Fruit fly (Drosophila melanogaster) whole organism, embryonic: Measurements from ENCODE around the gene His3.3A.
A peak's percentile ranks its signal among the peaks of the same experiment; 100 is the strongest.

Source experiments
- B-H2 ChIP-seq: fragments of 200-800 bp; sonication (Bioruptor generic); optimal IDR thresholded peaks from 2 replicates; lab custom pipeline; 2018; ENCODE audit warnings: missing biosample characterization, mild to moderate bottlenecking, missing genetic modification characterization
- C15 ChIP-seq: fragments of 200-800 bp; sonication (Bioruptor generic); IDR thresholded peaks from 3 replicates; pipeline ENCODE4 v1.3.6; 2022; ENCODE audit warnings: missing biosample characterization, missing genetic modification characterization
- CG10366 ChIP-seq: fragments of 200-800 bp; sonication (Bioruptor generic); IDR thresholded peaks from 2 replicates; pipeline ENCODE4 v1.3.6; 2022; ENCODE audit warnings: missing biosample characterization, missing genetic modification characterization
- CG11247 ChIP-seq: fragments of 200-800 bp; sonication (Bioruptor generic); IDR thresholded peaks from 2 replicates; pipeline ENCODE4 v1.3.6; 2022; ENCODE audit warnings: missing biosample characterization, missing genetic modification characterization
- CG11696 ChIP-seq: fragments of 200-800 bp; sonication (Bioruptor generic); IDR thresholded peaks from 2 replicates; pipeline ENCODE4 v1.3.6; 2022; ENCODE audit warnings: missing biosample characterization, missing genetic modification characterization
- CG12744 ChIP-seq: fragments of 200-800 bp; sonication (Bioruptor generic); optimal IDR thresholded peaks from 2 replicates; lab custom pipeline; 2016; ENCODE audit warnings: missing biosample characterization, missing genetic modification characterization
- CG14667 ChIP-seq: fragments of 200-800 bp; sonication (Bioruptor generic); IDR thresholded peaks from 2 replicates; pipeline ENCODE4 v1.3.6; 2022; ENCODE audit warnings: missing biosample characterization, missing genetic modification characterization
- CG1602 ChIP-seq: fragments of 200-800 bp; sonication (Bioruptor generic); optimal IDR thresholded peaks from 3 replicates; lab custom pipeline; 2016; ENCODE audit warnings: missing biosample characterization, missing genetic modification characterization
- CG17912 ChIP-seq: fragments of 200-800 bp; sonication (Bioruptor generic); optimal IDR thresholded peaks from 2 replicates; lab custom pipeline; 2018; ENCODE audit warnings: missing biosample characterization, mild to moderate bottlenecking, missing genetic modification characterization
- CG18476 ChIP-seq: fragments of 200-800 bp; sonication (Bioruptor generic); optimal IDR thresholded peaks from 2 replicates; lab custom pipeline; 2016; ENCODE audit warnings: missing biosample characterization, mild to moderate bottlenecking, missing genetic modification characterization
- CG2120 ChIP-seq: fragments of 200-800 bp; sonication (Bioruptor generic); optimal IDR thresholded peaks from 3 replicates; lab custom pipeline; 2016; ENCODE audit warnings: missing biosample characterization, missing genetic modification characterization
- CG32767 ChIP-seq: fragments of 200-800 bp; sonication (Bioruptor generic); IDR thresholded peaks from 2 replicates; pipeline ENCODE4 v1.3.6; 2022; ENCODE audit warnings: missing biosample characterization, missing genetic modification characterization
- CG3995 ChIP-seq: fragments of 200-800 bp; sonication (Bioruptor generic); optimal IDR thresholded peaks from 3 replicates; lab custom pipeline; 2016; ENCODE audit warnings: missing biosample characterization, missing genetic modification characterization
- CG4328 ChIP-seq: fragments of 200-800 bp; sonication (Bioruptor generic); optimal IDR thresholded peaks from 3 replicates; lab custom pipeline; 2017; ENCODE audit warnings: missing biosample characterization, missing genetic modification reagents, missing genetic modification characterization
- CG6654 ChIP-seq: fragments of 200-800 bp; sonication (Bioruptor generic); optimal IDR thresholded peaks from 2 replicates; lab custom pipeline; 2017; ENCODE audit warnings: missing biosample characterization, mild to moderate bottlenecking, missing genetic modification characterization
- CG7745 ChIP-seq: fragments of 200-800 bp; sonication (Bioruptor generic); optimal IDR thresholded peaks from 2 replicates; lab custom pipeline; 2018; ENCODE audit warnings: missing biosample characterization, mild to moderate bottlenecking, missing genetic modification characterization, moderate library complexity
- CG7963 ChIP-seq: fragments of 200-800 bp; sonication (Bioruptor generic); IDR thresholded peaks from 3 replicates; pipeline ENCODE4 v1.3.6; 2022; ENCODE audit warnings: missing biosample characterization, missing genetic modification characterization; ENCODE audit not compliant: partially characterized antibody
- CG8765 ChIP-seq: fragments of 200-800 bp; sonication (Bioruptor generic); IDR thresholded peaks from 2 replicates; pipeline ENCODE4 v1.3.6; 2022; ENCODE audit warnings: missing biosample characterization, missing genetic modification characterization
- CG9609 ChIP-seq: fragments of 200-800 bp; sonication (Bioruptor generic); optimal IDR thresholded peaks from 3 replicates; lab custom pipeline; 2016; ENCODE audit warnings: missing biosample characterization, missing genetic modification characterization
- CG9797 ChIP-seq: fragments of 200-800 bp; sonication (Bioruptor generic); optimal IDR thresholded peaks from 3 replicates; lab custom pipeline; 2018; ENCODE audit warnings: missing biosample characterization, mild to moderate bottlenecking, missing genetic modification characterization
- Dad ChIP-seq: fragments of 200-800 bp; sonication (Bioruptor generic); optimal IDR thresholded peaks from 3 replicates; lab custom pipeline; 2016; ENCODE audit warnings: missing biosample characterization, missing genetic modification characterization
- E2f2 ChIP-seq: fragments of 200-800 bp; sonication (Bioruptor generic); IDR thresholded peaks from 2 replicates; pipeline ENCODE4 v1.3.6; 2022; ENCODE audit warnings: missing biosample characterization, missing genetic modification characterization
- Ets97D ChIP-seq: fragments of 200-800 bp; sonication (Bioruptor generic); optimal IDR thresholded peaks from 3 replicates; lab custom pipeline; 2016; ENCODE audit warnings: missing biosample characterization, missing genetic modification characterization
- Gsc ChIP-seq: fragments of 200-800 bp; sonication (Bioruptor generic); IDR thresholded peaks from 2 replicates; pipeline ENCODE4 v1.3.6; 2022; ENCODE audit warnings: missing biosample characterization, missing genetic modification characterization
- Hey ChIP-seq: fragments of 200-800 bp; sonication (Bioruptor generic); optimal IDR thresholded peaks from 3 replicates; lab custom pipeline; 2018; ENCODE audit warnings: missing biosample characterization, mild to moderate bottlenecking, missing genetic modification characterization
- HmgD ChIP-seq: fragments of 200-800 bp; sonication (Bioruptor generic); optimal IDR thresholded peaks from 3 replicates; lab custom pipeline; 2016; ENCODE audit warnings: missing biosample characterization, missing genetic modification characterization
- Hmx ChIP-seq: fragments of 200-800 bp; sonication (Bioruptor generic); optimal IDR thresholded peaks from 2 replicates; lab custom pipeline; 2016; ENCODE audit warnings: missing biosample characterization, missing genetic modification characterization
- MTF-1 ChIP-seq: fragments of 200-800 bp; sonication (Bioruptor generic); optimal IDR thresholded peaks from 2 replicates; lab custom pipeline; 2018; ENCODE audit warnings: missing biosample characterization, mild to moderate bottlenecking, missing genetic modification characterization, borderline replicate concordance
- NC2β ChIP-seq: fragments of 200-800 bp; sonication (Bioruptor generic); optimal IDR thresholded peaks from 2 replicates; lab custom pipeline; 2016; ENCODE audit warnings: missing biosample characterization, missing genetic modification characterization
- Rx ChIP-seq: fragments of 200-800 bp; sonication (Bioruptor generic); IDR thresholded peaks from 2 replicates; pipeline ENCODE4 v1.3.6; 2022; ENCODE audit warnings: missing biosample characterization, missing genetic modification characterization
- Side ChIP-seq: fragments of 200-800 bp; sonication (Bioruptor generic); optimal IDR thresholded peaks from 2 replicates; lab custom pipeline; 2016; ENCODE audit warnings: missing biosample characterization, missing genetic modification characterization
- Sry-β ChIP-seq: fragments of 200-800 bp; sonication (Bioruptor generic); optimal IDR thresholded peaks from 2 replicates; lab custom pipeline; 2018; ENCODE audit warnings: missing biosample characterization, mild to moderate bottlenecking, missing genetic modification characterization, moderate library complexity
- bab2 ChIP-seq: fragments of 200-800 bp; sonication (Bioruptor generic); optimal IDR thresholded peaks from 2 replicates; lab custom pipeline; 2016; ENCODE audit warnings: missing biosample characterization, missing genetic modification characterization
- br ChIP-seq: fragments of >200 bp; optimal IDR thresholded peaks from 2 replicates; lab custom pipeline; 2017
- cad ChIP-seq: fragments of >200 bp; optimal IDR thresholded peaks from 2 replicates; lab custom pipeline; 2017; ENCODE audit warnings: missing biosample characterization, missing genetic modification characterization
- dan ChIP-seq: fragments of 200-800 bp; sonication (Bioruptor generic); IDR thresholded peaks from 2 replicates; pipeline ENCODE4 v1.3.6; 2022; ENCODE audit warnings: missing biosample characterization, missing genetic modification characterization
- dimm ChIP-seq: fragments of 200-800 bp; sonication (Bioruptor generic); IDR thresholded peaks from 2 replicates; pipeline ENCODE4 v1.3.6; 2022; ENCODE audit warnings: missing biosample characterization, missing genetic modification characterization
- gcm2 ChIP-seq: fragments of 200-800 bp; sonication (Bioruptor generic); optimal IDR thresholded peaks from 2 replicates; lab custom pipeline; 2016; ENCODE audit warnings: missing biosample characterization, missing genetic modification characterization
- gem ChIP-seq: fragments of 200-800 bp; sonication (Bioruptor generic); optimal IDR thresholded peaks from 2 replicates; lab custom pipeline; 2019; ENCODE audit warnings: missing biosample characterization, mild to moderate bottlenecking, missing genetic modification characterization, moderate library complexity
- gsb ChIP-seq: fragments of 200-800 bp; sonication (Bioruptor generic); IDR thresholded peaks from 2 replicates; pipeline ENCODE4 v1.3.6; 2022; ENCODE audit warnings: missing biosample characterization, missing genetic modification characterization
- gt ChIP-seq: fragments of 200-800 bp; sonication (Bioruptor generic); IDR thresholded peaks from 2 replicates; pipeline ENCODE4 v1.3.6; 2022; ENCODE audit warnings: missing biosample characterization, missing genetic modification characterization
- h ChIP-seq: fragments of >200 bp; optimal IDR thresholded peaks from 2 replicates; lab custom pipeline; 2017
- lola ChIP-seq, 3 experiments: fragments of >200 bp in 2 of 3; fragments of 200-800 bp in 1 of 3; sonication (Bioruptor generic) in 1 of 3; optimal IDR thresholded peaks; 2 replicates each; lab custom pipeline; 2017 to 2019; ENCODE audit warnings: missing biosample characterization in 3 of 3, missing genetic modification characterization in 3 of 3, mild to moderate bottlenecking in 1 of 3, moderate library complexity in 1 of 3
- lov ChIP-seq, 2 experiments: fragments of 200-800 bp in 1 of 2; fragments of >200 bp in 1 of 2; sonication (Bioruptor generic) in 1 of 2; IDR thresholded peaks in 1 of 2; optimal IDR thresholded peaks in 1 of 2; 2 replicates in 1 of 2; 3 replicates in 1 of 2; pipeline versions ENCODE4 v1.3.6 to Lab custom; 2017 to 2022; ENCODE audit warnings: missing biosample characterization in 1 of 2, missing genetic modification characterization in 1 of 2
- mam ChIP-seq: fragments of 200-800 bp; sonication (Bioruptor generic); optimal IDR thresholded peaks from 3 replicates; lab custom pipeline; 2016; ENCODE audit warnings: missing biosample characterization, missing genetic modification characterization
- nau ChIP-seq: fragments of 200-800 bp; sonication (Bioruptor generic); optimal IDR thresholded peaks from 3 replicates; lab custom pipeline; 2017; ENCODE audit warnings: missing biosample characterization, mild to moderate bottlenecking, missing genetic modification characterization, missing genetic modification reagents
- nmo ChIP-seq: fragments of 200-800 bp; sonication (Bioruptor generic); optimal IDR thresholded peaks from 2 replicates; lab custom pipeline; 2018; ENCODE audit warnings: missing biosample characterization, mild to moderate bottlenecking, missing genetic modification characterization, moderate library complexity
- otp ChIP-seq: fragments of 200-800 bp; sonication (Bioruptor generic); IDR thresholded peaks from 3 replicates; pipeline ENCODE4, ENCODE4 v1.3.6; 2022; ENCODE audit warnings: missing biosample characterization, missing genetic modification characterization
- peb ChIP-seq: fragments of 200-800 bp; sonication (Bioruptor generic); IDR thresholded peaks from 2 replicates; pipeline ENCODE4 v1.3.6; 2022; ENCODE audit warnings: missing biosample characterization, missing genetic modification characterization
- run ChIP-seq: fragments of 200-800 bp; sonication (Bioruptor generic); optimal IDR thresholded peaks from 3 replicates; lab custom pipeline; 2018; ENCODE audit warnings: missing biosample characterization, mild to moderate bottlenecking, missing genetic modification characterization
- vnd ChIP-seq: fragments of 200-800 bp; sonication (Bioruptor generic); IDR thresholded peaks from 3 replicates; pipeline ENCODE4 v1.3.6; 2022; ENCODE audit warnings: missing biosample characterization, missing genetic modification characterization; ENCODE audit not compliant: partially characterized antibody
- yki ChIP-seq: fragments of >200 bp; optimal IDR thresholded peaks from 3 replicates; lab custom pipeline; 2018

Gene His3.3A

dm6 chr2L:5010784-5011260 is 44.0 kb upstream of the His3.3A start, which contains the start of the genes CG31917, Tfb5 and SelT (continued):
- 0 out of 2 replicates have a peak, but pooled peaks have one; percentile 12 for TF ChIP-seq CG14667
- TF ChIP-seq dimm = no peak
- TF ChIP-seq lov (optimal IDR thresholded peaks at IDR 0.05; lab: Kevin White, UChicago) = peak; percentile 60
- no peak for TF ChIP-seq lov (GFP tag; IDR thresholded peaks at IDR 0.05; lab: Robert Waterston, UW)
- TF ChIP-seq gcm2 (GFP tag; lab: Kevin White, UChicago) = no peak
- no peak for TF ChIP-seq Hey (tag; lab: Kevin White, UChicago)
- TF ChIP-seq E2f2 (GFP tag; lab: Robert Waterston, UW) = 0 out of 2 replicates have a peak, but pooled peaks have one; percentile 11
- TF ChIP-seq gsb (GFP tag; lab: Robert Waterston, UW) = no peak
- no peak for TF ChIP-seq dan (GFP tag; lab: Robert Waterston, UW)
- TF ChIP-seq Sry-β (GFP tag; lab: Kevin White, UChicago) = peak; percentile 96
- no peak for TF ChIP-seq Hmx (GFP tag; lab: Kevin White, UChicago)
- no peak for TF ChIP-seq gt (GFP tag; lab: Robert Waterston, UW)
- peak; percentile 52 for TF ChIP-seq CG3995
- TF ChIP-seq bab2 = peak; percentile 70
- no peak for TF ChIP-seq CG8765 (GFP tag; lab: Robert Waterston, UW)
- TF ChIP-seq CG11696 (GFP tag; lab: Robert Waterston, UW) = no peak
- no peak for TF ChIP-seq CG6654
- peak; percentile 68 for TF ChIP-seq NC2β (GFP tag; lab: Kevin White, UChicago)
- TF ChIP-seq Dad (GFP tag; lab: Kevin White, UChicago) = peak; percentile 65
- TF ChIP-seq C15 (GFP tag; lab: Robert Waterston, UW) = no peak
- peak; percentile 85 for TF ChIP-seq CG2120 (GFP tag; lab: Kevin White, UChicago)
- TF ChIP-seq vnd (GFP tag; lab: Robert Waterston, UW) = peak; percentile 69
- no peak for TF ChIP-seq CG17912 (GFP tag; lab: Kevin White, UChicago)
- no peak for TF ChIP-seq Side (GFP tag; lab: Kevin White, UChicago)
- peak in 1 of 3 experiments; percentile 50 for TF ChIP-seq lola (GFP tag; optimal IDR thresholded peaks at IDR 0.05; lab: Kevin White, UChicago)
- peak; percentile 35; the same call in 1 of the 2 replicates for TF ChIP-seq CG10366 (GFP tag; lab: Robert Waterston, UW)
- no peak for TF ChIP-seq otp (GFP tag; lab: Robert Waterston, UW)
- peak; percentile 52 for TF ChIP-seq yki
- TF ChIP-seq CG11247 (GFP tag; lab: Robert Waterston, UW) = no peak
- no peak for TF ChIP-seq peb
- no peak for TF ChIP-seq run
- TF ChIP-seq CG1602 (GFP tag; lab: Kevin White, UChicago) = peak; percentile 55
- TF ChIP-seq Rx (GFP tag; lab: Robert Waterston, UW) = no peak
- TF ChIP-seq nmo = peak; percentile 76
- TF ChIP-seq br (lab: Kevin White, UChicago) = no peak
- no peak for TF ChIP-seq h (lab: Kevin White, UChicago)
- no peak for TF ChIP-seq Gsc (GFP tag; lab: Robert Waterston, UW)
- peak; percentile 50 for TF ChIP-seq CG9609
- peak; percentile 30 for TF ChIP-seq CG9797 (GFP tag; lab: Kevin White, UChicago)
- no peak for TF ChIP-seq CG7963 (GFP tag; lab: Robert Waterston, UW)
- no peak for TF ChIP-seq gem (tag; lab: Kevin White, UChicago)
- peak; percentile 5 for TF ChIP-seq CG4328 (GFP tag; lab: Kevin White, UChicago)
- peak; percentile 68 for TF ChIP-seq mam
- TF ChIP-seq Ets97D (GFP tag; lab: Kevin White, UChicago) = peak; percentile 65
- TF ChIP-seq CG7745 (tag; lab: Kevin White, UChicago) = no peak
- TF ChIP-seq CG18476 (GFP tag; lab: Kevin White, UChicago) = peak; percentile 17
- peak; percentile 42 for TF ChIP-seq B-H2 (GFP tag; lab: Kevin White, UChicago)
- no peak for TF ChIP-seq MTF-1 (GFP tag; lab: Kevin White, UChicago)
- TF ChIP-seq CG32767 = no peak
- no peak for TF ChIP-seq cad (GFP tag; lab: Kevin White, UChicago)
- TF ChIP-seq nau (GFP tag; lab: Kevin White, UChicago) = no peak
- peak; percentile 62 for TF ChIP-seq HmgD (GFP tag; lab: Kevin White, UChicago)
- TF ChIP-seq CG12744 (GFP tag; lab: Kevin White, UChicago) = peak; percentile 40
